Worm (Caenorhabditis elegans): ENCODE results near the gene F01G4.6.

F01G4.6 gene

ce11 chrIV:11146962-11147470 lies 2.3 kb downstream of the F01G4.6 start, which contains the start of gene pigq-1:
pigq-1 (minus strand) TSS chrIV:11147247.
- TF ChIP-seq ceh-88 (GFP tag; IDR thresholded peaks at IDR 0.05) (no peak), lin-13 (GFP tag; optimal IDR thresholded peaks at IDR 0.05) (no peak), nhr-77 (tag; optimal IDR thresholded peaks at IDR 0.05) (no peak), C16A3.4 (tag; optimal IDR thresholded peaks at IDR 0.05) (no peak), nhr-85 (tag) (peak; percentile 66), nhr-90 (tag; optimal IDR thresholded peaks at IDR 0.05; ENCODE audit: poor library complexity) (peak; percentile 55), nhr-11 (tag; optimal IDR thresholded peaks at IDR 0.05) (no peak), nhr-28 (tag; optimal IDR thresholded peaks at IDR 0.05) (no peak), unc-30 (tag; optimal IDR thresholded peaks at IDR 0.05) (no peak), sptf-1 (tag; optimal IDR thresholded peaks at IDR 0.05) (no peak), fkh-8 (tag; optimal IDR thresholded peaks at IDR 0.05) (no peak), snu-23 (GFP tag; optimal IDR thresholded peaks at IDR 0.05) (peak; percentile 31), egl-13 (tag; optimal IDR thresholded peaks at IDR 0.05) (no peak), pax-3 (tag; optimal IDR thresholded peaks at IDR 0.05) (peak; percentile 6), dpl-1 (GFP tag; optimal IDR thresholded peaks at IDR 0.05) (no peak), ceh-8 (GFP tag; optimal IDR thresholded peaks at IDR 0.05) (no peak), lin-15B (tag; optimal IDR thresholded peaks at IDR 0.05) (no peak), elt-3 (tag; optimal IDR thresholded peaks at IDR 0.05) (peak in 1 of 6 experiments; percentile 20), unc-98 (GFP tag; IDR thresholded peaks at IDR 0.05) (no peak), mab-9 (GFP tag; IDR thresholded peaks at IDR 0.05) (no peak), ces-1 (GFP tag; optimal IDR thresholded peaks at IDR 0.05) (no peak), aly-2 (tag; optimal IDR thresholded peaks at IDR 0.05) (peak; percentile 90), ceh-63 (GFP tag; optimal IDR thresholded peaks at IDR 0.05) (no peak), grh-1 (GFP tag; IDR thresholded peaks at IDR 0.05) (no peak), ama-1 (optimal IDR thresholded peaks at IDR 0.05) (peak; percentile 64), nhr-47 (tag; optimal IDR thresholded peaks at IDR 0.05) (peak; percentile 28), ceh-82 (tag; optimal IDR thresholded peaks at IDR 0.05) (no peak), hlh-17 (GFP tag; optimal IDR thresholded peaks at IDR 0.05; ENCODE audit: borderline replicate concordance) (no peak), hlh-4 (tag; optimal IDR thresholded peaks at IDR 0.05) (no peak), fos-1 (tag; optimal IDR thresholded peaks at IDR 0.05) (no peak), nhr-71 (tag; optimal IDR thresholded peaks at IDR 0.05) (peak; percentile 42), lsy-2 (tag; optimal IDR thresholded peaks at IDR 0.05) (peak; percentile 32 to 35), nhr-76 (tag; optimal IDR thresholded peaks at IDR 0.05) (no peak), efl-1 (optimal IDR thresholded peaks at IDR 0.05) (peak in 1 of 2 experiments; percentile 13), efl-1 (GFP tag; optimal IDR thresholded peaks at IDR 0.05 in 1 of 2) (peak in 1 of 2 experiments; percentile 93), elt-2 (tag; optimal IDR thresholded peaks at IDR 0.05) (peak; percentile 20), sup-37 (GFP tag; optimal IDR thresholded peaks at IDR 0.05) (no peak), ets-5 (GFP tag; IDR thresholded peaks at IDR 0.05) (no peak), nhr-19 (GFP tag; conservative IDR thresholded peaks at IDR 0.05) (peak; percentile 26; the same call in 1 of the 2 replicates), F16B12.6 (tag; optimal IDR thresholded peaks at IDR 0.05) (no peak), aha-1 (tag; optimal IDR thresholded peaks at IDR 0.05) (no peak), hpl-2 (GFP tag; optimal IDR thresholded peaks at IDR 0.05) (no peak)

ce11 chrIV:11146492-11146891 lies 2.8 kb downstream of the F01G4.6 start:
- TF ChIP-seq egl-13 (tag; optimal IDR thresholded peaks at IDR 0.05) (no peak), nhr-76 (tag; optimal IDR thresholded peaks at IDR 0.05) (no peak), mab-9 (GFP tag; IDR thresholded peaks at IDR 0.05) (no peak), lin-13 (GFP tag; optimal IDR thresholded peaks at IDR 0.05) (no peak), nhr-47 (tag; optimal IDR thresholded peaks at IDR 0.05) (no peak), irx-1 (tag; optimal IDR thresholded peaks at IDR 0.05) (no peak)

All from whole organism, L1 larva.